Fruit fly (Drosophila melanogaster) whole organism, embryonic: Measurements from ENCODE around the gene Set1.

Source experiments
- ATbp ChIP-seq: fragments of 200-800 bp; sonication (Bioruptor generic); optimal IDR thresholded peaks from 2 replicates; lab custom pipeline; 2017; ENCODE audit warnings: missing biosample characterization, mild to moderate bottlenecking, missing genetic modification characterization, missing genetic modification reagents
- CG1024 ChIP-seq: fragments of 200-800 bp; sonication (Bioruptor generic); IDR thresholded peaks from 2 replicates; pipeline ENCODE4 v1.3.6; 2022; ENCODE audit warnings: missing biosample characterization, missing genetic modification characterization
- CG11247 ChIP-seq: fragments of 200-800 bp; sonication (Bioruptor generic); IDR thresholded peaks from 2 replicates; pipeline ENCODE4 v1.3.6; 2022; ENCODE audit warnings: missing biosample characterization, missing genetic modification characterization
- CG13123 ChIP-seq: fragments of 200-800 bp; sonication (Bioruptor generic); optimal IDR thresholded peaks from 2 replicates; lab custom pipeline; 2016; ENCODE audit warnings: missing biosample characterization, missing genetic modification characterization
- CG14014 ChIP-seq: fragments of 200-800 bp; sonication (Bioruptor generic); IDR thresholded peaks from 2 replicates; pipeline ENCODE4 v1.3.6; 2022; ENCODE audit warnings: missing biosample characterization, missing genetic modification characterization
- CG1603 ChIP-seq: fragments of 200-800 bp; sonication (Bioruptor generic); optimal IDR thresholded peaks from 2 replicates; lab custom pipeline; 2019; ENCODE audit warnings: missing biosample characterization, mild to moderate bottlenecking, missing genetic modification characterization, moderate library complexity
- CG17802 ChIP-seq: fragments of 200-800 bp; sonication (Bioruptor generic); optimal IDR thresholded peaks from 2 replicates; lab custom pipeline; 2018; ENCODE audit warnings: missing biosample characterization, mild to moderate bottlenecking, missing genetic modification characterization, moderate library complexity
- CG18599 ChIP-seq: fragments of 200-800 bp; sonication (Bioruptor generic); optimal IDR thresholded peaks from 3 replicates; lab custom pipeline; 2017; ENCODE audit warnings: missing biosample characterization, missing genetic modification characterization, mild to moderate bottlenecking, moderate library complexity, missing genetic modification reagents
- CG30020 ChIP-seq: fragments of 200-800 bp; optimal IDR thresholded peaks from 2 replicates; lab custom pipeline; 2019; ENCODE audit warnings: missing biosample characterization, mild to moderate bottlenecking, missing genetic modification characterization, moderate library complexity
- CG30403 ChIP-seq: fragments of 200-800 bp; sonication (Bioruptor generic); optimal IDR thresholded peaks from 3 replicates; lab custom pipeline; 2016; ENCODE audit warnings: missing biosample characterization, missing genetic modification characterization
- CG6272 ChIP-seq: fragments of 200-800 bp; sonication (Bioruptor generic); IDR thresholded peaks from 2 replicates; pipeline ENCODE4 v1.3.6; 2022; ENCODE audit warnings: missing biosample characterization, missing genetic modification characterization
- CG7357 ChIP-seq: fragments of 200-800 bp; sonication (Bioruptor generic); IDR thresholded peaks from 3 replicates; pipeline ENCODE4 v1.3.6; 2022; ENCODE audit warnings: missing biosample characterization, missing genetic modification characterization
- CG7556 ChIP-seq: fragments of 200-800 bp; sonication (Bioruptor generic); optimal IDR thresholded peaks from 2 replicates; lab custom pipeline; 2017; ENCODE audit warnings: missing biosample characterization, mild to moderate bottlenecking, missing genetic modification characterization
- CG7987 ChIP-seq: fragments of 200-800 bp; sonication (Bioruptor generic); optimal IDR thresholded peaks from 2 replicates; lab custom pipeline; 2018; ENCODE audit warnings: missing biosample characterization, mild to moderate bottlenecking, missing genetic modification characterization, moderate library complexity
- CG8388 ChIP-seq: fragments of 200-800 bp; sonication (Bioruptor generic); optimal IDR thresholded peaks from 2 replicates; lab custom pipeline; 2019; ENCODE audit warnings: missing biosample characterization, mild to moderate bottlenecking, missing genetic modification characterization, moderate library complexity
- Ets65A ChIP-seq: fragments of 200-800 bp; sonication (Bioruptor generic); peaks from one replicate; lab custom pipeline; 2016; ENCODE audit warnings: missing biosample characterization, missing genetic modification characterization
- Fer3 ChIP-seq: fragments of 200-800 bp; sonication (Bioruptor generic); optimal IDR thresholded peaks from 2 replicates; lab custom pipeline; 2018; ENCODE audit warnings: missing biosample characterization, mild to moderate bottlenecking, missing genetic modification characterization, moderate library complexity
- Hr39 ChIP-seq: fragments of >200 bp; optimal IDR thresholded peaks from 2 replicates; lab custom pipeline; 2017
- Hsf ChIP-seq: fragments of 200-800 bp; sonication (Bioruptor generic); optimal IDR thresholded peaks from 3 replicates; lab custom pipeline; 2016; ENCODE audit warnings: missing biosample characterization, missing genetic modification characterization
- Myb ChIP-seq: fragments of 200-800 bp; sonication (Bioruptor generic); optimal IDR thresholded peaks from 2 replicates; lab custom pipeline; 2016; ENCODE audit warnings: missing biosample characterization, missing genetic modification characterization
- Sox100B ChIP-seq: fragments of 200-800 bp; sonication (Bioruptor generic); optimal IDR thresholded peaks from 3 replicates; lab custom pipeline; 2018; ENCODE audit warnings: missing biosample characterization, mild to moderate bottlenecking, missing genetic modification characterization
- ara ChIP-seq: fragments of 200-800 bp; sonication (Bioruptor generic); IDR thresholded peaks from 2 replicates; pipeline ENCODE4 v1.3.6; 2022; ENCODE audit warnings: missing biosample characterization, missing genetic modification characterization
- bbx ChIP-seq: fragments of 200-800 bp; sonication (Bioruptor generic); IDR thresholded peaks from 2 replicates; pipeline ENCODE4 v1.3.6; 2022; ENCODE audit warnings: missing biosample characterization, missing genetic modification characterization; ENCODE audit not compliant: partially characterized antibody
- bsh ChIP-seq, 2 experiments: fragments of 200-800 bp; sonication (Bioruptor generic); optimal IDR thresholded peaks; 2 replicates each; lab custom pipeline; 2017 to 2018; ENCODE audit warnings: mild to moderate bottlenecking in 2 of 2, missing biosample characterization in 2 of 2, missing genetic modification characterization in 2 of 2, moderate library complexity in 1 of 2
- cad ChIP-seq: fragments of >200 bp; optimal IDR thresholded peaks from 2 replicates; lab custom pipeline; 2017; ENCODE audit warnings: missing biosample characterization, missing genetic modification characterization
- dan ChIP-seq: fragments of 200-800 bp; sonication (Bioruptor generic); IDR thresholded peaks from 2 replicates; pipeline ENCODE4 v1.3.6; 2022; ENCODE audit warnings: missing biosample characterization, missing genetic modification characterization
- exex ChIP-seq: fragments of 200-800 bp; sonication (Bioruptor generic); optimal IDR thresholded peaks from 4 replicates; lab custom pipeline; 2018; ENCODE audit warnings: missing biosample characterization, mild to moderate bottlenecking, missing genetic modification characterization, moderate library complexity
- gsb-n ChIP-seq: fragments of 200-800 bp; sonication (Bioruptor generic); optimal IDR thresholded peaks from 3 replicates; lab custom pipeline; 2018; ENCODE audit warnings: missing biosample characterization, mild to moderate bottlenecking, missing genetic modification characterization
- knrl ChIP-seq: fragments of 200-800 bp; sonication (Bioruptor generic); IDR thresholded peaks from 3 replicates; pipeline ENCODE4 v1.3.6; 2022; ENCODE audit warnings: missing biosample characterization, missing genetic modification characterization; ENCODE audit not compliant: partially characterized antibody
- pfk ChIP-seq: fragments of 200-800 bp; sonication (Bioruptor generic); optimal IDR thresholded peaks from 2 replicates; lab custom pipeline; 2018; ENCODE audit warnings: missing biosample characterization, mild to moderate bottlenecking, missing genetic modification characterization, moderate library complexity
- row ChIP-seq: fragments of 200-800 bp; sonication (Bioruptor generic); IDR thresholded peaks from 3 replicates; pipeline ENCODE4 v1.3.6; 2022; ENCODE audit warnings: missing biosample characterization, missing genetic modification characterization
- sens ChIP-seq: fragments of 200-800 bp; sonication (Bioruptor generic); peaks from one replicate; lab custom pipeline; 2016; ENCODE audit warnings: missing biosample characterization, missing genetic modification characterization
- ssp ChIP-seq: fragments of 200-800 bp; sonication (Bioruptor generic); IDR thresholded peaks from 2 replicates; pipeline ENCODE4 v1.3.6; 2022; ENCODE audit warnings: missing biosample characterization, missing genetic modification characterization
- zf30C ChIP-seq: fragments of 200-800 bp; sonication (Bioruptor generic); optimal IDR thresholded peaks from 3 replicates; lab custom pipeline; 2018; ENCODE audit warnings: missing biosample characterization, mild to moderate bottlenecking, missing genetic modification characterization
- zfh2 ChIP-seq: fragments of 200-800 bp; sonication (Bioruptor generic); optimal IDR thresholded peaks from 2 replicates; lab custom pipeline; 2016; ENCODE audit warnings: missing biosample characterization, missing genetic modification characterization

Gene Set1

dm6 chr3L:25121183-25121860 lies 13.9 kb downstream of the Set1 start:
- TF ChIP-seq CG8388 (GFP tag; lab: Kevin White, UChicago) (peak; percentile 92), ATbp (GFP tag; lab: Kevin White, UChicago) (no peak), gsb-n (no peak), CG17802 (tag; lab: Kevin White, UChicago) (peak; percentile 84), Fer3 (tag; lab: Kevin White, UChicago) (no peak), zf30C (GFP tag; lab: Kevin White, UChicago) (no peak), zfh2 (GFP tag; lab: Kevin White, UChicago) (no peak), sens (GFP tag; lab: Kevin White, UChicago) (peak; percentile 55), Myb (GFP tag; lab: Kevin White, UChicago) (no peak), Hr39 (no peak), CG7987 (GFP tag; lab: Kevin White, UChicago) (no peak), CG1024 (GFP tag; lab: Robert Waterston, UW) (peak; percentile 71), CG7556 (no peak), bbx (GFP tag; lab: Robert Waterston, UW) (no peak), exex (tag; lab: Kevin White, UChicago) (no peak), CG18599 (GFP tag; lab: Kevin White, UChicago) (no peak), bsh (GFP tag; optimal IDR thresholded peaks at IDR 0.05; lab: Kevin White, UChicago) (no peak), Sox100B (no peak), CG7357 (GFP tag; lab: Robert Waterston, UW) (peak; percentile 63; the same call in 2 of the 3 replicates), ssp (GFP tag; lab: Robert Waterston, UW) (peak; percentile 86), CG14014 (GFP tag; lab: Robert Waterston, UW) (no peak), ara (GFP tag; lab: Robert Waterston, UW) (0 out of 2 replicates have a peak, but pooled peaks have one; percentile 37), pfk (GFP tag; lab: Kevin White, UChicago) (no peak), CG13123 (GFP tag; lab: Kevin White, UChicago) (no peak), CG1603 (tag; lab: Kevin White, UChicago) (peak; percentile 46), row (GFP tag; lab: Robert Waterston, UW) (0 out of 3 replicates have a peak, but pooled peaks have one; percentile 18), CG11247 (GFP tag; lab: Robert Waterston, UW) (no peak), Hsf (GFP tag; lab: Kevin White, UChicago) (no peak), CG30403 (GFP tag; lab: Kevin White, UChicago) (no peak), Ets65A (GFP tag; lab: Kevin White, UChicago) (no peak), cad (GFP tag; lab: Kevin White, UChicago) (no peak), CG30020 (peak; percentile 46), dan (no peak)

DNA sequence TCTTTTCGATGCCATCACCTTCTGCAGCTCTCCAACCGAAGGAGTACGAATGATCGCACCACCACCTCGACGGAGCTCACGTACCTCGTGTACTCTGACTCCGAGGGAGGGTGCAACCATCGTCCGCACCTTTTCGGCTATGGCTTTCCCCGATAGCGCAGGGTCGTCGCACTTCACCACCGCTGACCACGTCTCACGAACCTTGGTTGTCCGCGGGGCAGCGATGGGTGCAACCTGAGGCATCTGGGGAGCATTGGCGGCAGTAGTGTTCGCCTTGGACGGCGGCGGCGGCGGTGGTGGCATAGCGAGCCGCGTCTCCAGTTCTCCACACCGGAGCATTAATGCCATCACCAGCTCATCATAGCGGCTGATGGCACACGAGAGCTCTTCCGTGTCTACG lies 26.5 kb downstream of the Set1 start:
- TF ChIP-seq CG6272 = peak; percentile 72; the same call in 1 of the 2 replicates
- peak; percentile 55; the same call in 2 of the 3 replicates for TF ChIP-seq CG7357 (GFP tag; lab: Robert Waterston, UW)

DNA sequence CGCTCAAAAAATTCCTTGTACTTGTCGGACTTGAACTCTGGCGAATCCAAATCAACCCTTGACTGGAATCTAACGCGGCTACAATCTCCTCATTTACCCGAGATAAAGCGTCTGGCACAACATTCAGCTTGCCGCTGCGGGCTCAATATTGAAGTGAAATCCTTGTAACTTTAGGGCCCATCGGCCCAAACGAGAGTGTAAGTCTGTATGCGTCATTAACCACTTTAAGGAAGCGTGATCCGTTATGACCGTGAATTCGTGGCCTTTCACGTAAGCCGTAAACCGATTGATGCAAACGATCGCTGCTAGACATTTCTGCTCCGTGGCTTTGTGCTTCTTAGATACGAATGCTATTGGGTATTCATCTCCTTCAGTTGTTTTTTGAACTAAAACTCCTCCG lies 42.8 kb downstream of the Set1 start:
- TF ChIP-seq Ets65A (GFP tag; lab: Kevin White, UChicago) = peak; percentile 92
- TF ChIP-seq knrl = no peak
